Worm (Caenorhabditis elegans) whole organism, L3 larva: Measurements from ENCODE around the gene R04E5.9.

Experiments
- ceh-28 ChIP-seq: fragments of 150-350 bp; optimal IDR thresholded peaks from 2 replicates; lab custom pipeline; 2014; ENCODE audit warnings: missing biosample characterization, missing genetic modification reagents, missing genetic modification characterization
- mml-1 ChIP-seq: fragments of 150-350 bp; sonication (generic microtip); optimal IDR thresholded peaks from 3 replicates; lab custom pipeline; 2014; ENCODE audit warnings: missing biosample characterization, missing genetic modification characterization
- nhr-237 ChIP-seq: fragments of 150-350 bp; optimal IDR thresholded peaks from 2 replicates; lab custom pipeline; 2014; ENCODE audit warnings: missing biosample characterization, missing genetic modification characterization
- nhr-28 ChIP-seq: fragments of 150-350 bp; optimal IDR thresholded peaks from 2 replicates; lab custom pipeline; 2014; ENCODE audit warnings: missing biosample characterization, missing genetic modification characterization
- skn-1 ChIP-seq: fragments of 150-350 bp; optimal IDR thresholded peaks from 2 replicates; lab custom pipeline; 2014; ENCODE audit warnings: missing biosample characterization, missing genetic modification characterization
- unc-39 ChIP-seq: sonication (generic microtip); optimal IDR thresholded peaks from 4 replicates; lab custom pipeline; 2017; ENCODE audit warnings: missing biosample characterization, missing genetic modification characterization
- unc-62 ChIP-seq: fragments of 150-350 bp; sonication (generic microtip); optimal IDR thresholded peaks from 4 replicates; lab custom pipeline; 2014; ENCODE audit warnings: missing biosample characterization, missing genetic modification reagents, missing genetic modification characterization
- ztf-4 ChIP-seq: fragments of 150-350 bp; optimal IDR thresholded peaks from 2 replicates; lab custom pipeline; 2014; ENCODE audit warnings: missing biosample characterization, missing genetic modification characterization

- no peak for TF ChIP-seq unc-39 (tag; lab: Kevin White, UChicago)
- no peak for TF ChIP-seq nhr-28 (tag; lab: Kevin White, UChicago)
- no peak for TF ChIP-seq skn-1
- TF ChIP-seq ztf-4 (tag; lab: Kevin White, UChicago): no peak
- TF ChIP-seq mml-1: no peak
- no peak for TF ChIP-seq nhr-237
- no peak for TF ChIP-seq ceh-28 (tag; lab: Kevin White, UChicago)
- no peak for TF ChIP-seq unc-62 (GFP tag; lab: Kevin White, UChicago)
Measured at ce11 chrX:8831162-8831561, 20.2 kb upstream of the R04E5.9 start, which contains the start of gene C28G1.6.
